Worm (Caenorhabditis elegans): ENCODE data around the gene F58D2.4.

DNA sequence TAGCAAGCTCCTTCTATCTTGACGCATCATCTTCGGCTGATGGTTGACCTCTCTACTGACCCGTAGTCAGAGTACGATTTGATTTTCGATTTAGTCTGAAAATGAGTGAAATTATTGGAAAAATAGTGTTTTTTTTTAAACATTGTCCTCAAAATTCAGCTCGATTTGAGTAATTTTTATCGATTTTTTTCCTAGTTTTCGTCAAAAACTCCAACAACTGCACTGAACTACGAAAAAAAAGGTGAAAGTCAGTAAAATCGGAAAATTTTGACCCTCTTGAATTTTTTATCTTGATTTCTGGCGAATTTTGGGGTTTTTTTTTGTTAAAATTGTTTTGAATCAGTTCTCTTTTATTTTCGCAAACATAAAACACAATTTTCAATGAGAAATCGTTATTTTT is 15.2 kb upstream of the F58D2.4 start, which contains the start of gene ced-3:
- TF ChIP-seq ZK546.5 (tag; optimal IDR thresholded peaks at IDR 0.05) (no peak), nhr-237 (tag; optimal IDR thresholded peaks at IDR 0.05) (no peak), Y48G9A.11 (GFP tag; IDR thresholded peaks at IDR 0.05) (no peak), nhr-77 (tag; optimal IDR thresholded peaks at IDR 0.05) (no peak), mdl-1 (tag; optimal IDR thresholded peaks at IDR 0.05) (no peak), lin-15B (tag; optimal IDR thresholded peaks at IDR 0.05) (no peak), dve-1 (tag; optimal IDR thresholded peaks at IDR 0.05; ENCODE audit: insufficient read depth) (no peak), ceh-28 (tag; optimal IDR thresholded peaks at IDR 0.05) (no peak), zfp-3 (GFP tag; conservative IDR thresholded peaks at IDR 0.05) (no peak)
